Worm (Caenorhabditis elegans) whole organism, L4 larva: ENCODE data around the gene F43G6.8.

ENCODE experiments used
- F26F4.8 ChIP-seq: fragments of 200-800 bp; sonication (Bioruptor generic); conservative IDR thresholded peaks from 2 replicates; pipeline ENCODE4 v1.3.6; 2022; ENCODE audit warnings: missing genetic modification characterization, missing compliant biosample characterization
- F37D6.2 ChIP-seq: sonication (generic microtip); optimal IDR thresholded peaks from 2 replicates; lab custom pipeline; 2016; ENCODE audit warnings: mild to moderate bottlenecking, missing genetic modification characterization, missing compliant biosample characterization
- F49E8.2 ChIP-seq: sonication (generic microtip); optimal IDR thresholded peaks from 2 replicates; lab custom pipeline; 2016; ENCODE audit warnings: missing compliant biosample characterization, mild to moderate bottlenecking, missing genetic modification characterization, borderline replicate concordance
- R02D3.7 ChIP-seq: fragments of 150-350 bp; sonication (generic microtip); optimal IDR thresholded peaks from 3 replicates; lab custom pipeline; 2014; ENCODE audit warnings: missing biosample characterization, missing genetic modification characterization
- T20F7.1 ChIP-seq: fragments of 200-800 bp; sonication (Bioruptor generic); optimal IDR thresholded peaks from 2 replicates; lab custom pipeline; 2018; ENCODE audit warnings: mild to moderate bottlenecking, missing genetic modification characterization, missing compliant biosample characterization
- Y105C5A.15 ChIP-seq: fragments of 200-800 bp; sonication (Bioruptor generic); IDR thresholded peaks from 2 replicates; pipeline ENCODE4 v1.3.6; 2022; ENCODE audit warnings: missing genetic modification characterization, missing compliant biosample characterization
- ZK337.2 ChIP-seq: fragments of 200-800 bp; sonication (Bioruptor generic); IDR thresholded peaks from 2 replicates; pipeline ENCODE4 v1.3.6; 2022; ENCODE audit warnings: missing genetic modification reagents, missing genetic modification characterization, missing compliant biosample characterization
- ama-1 ChIP-seq: fragments of 150-350 bp; optimal IDR thresholded peaks from 2 replicates; lab custom pipeline; 2014; ENCODE audit warnings: inconsistent platforms, mixed read lengths
- arid-1 ChIP-seq: fragments of 200-800 bp; sonication (Bioruptor generic); conservative IDR thresholded peaks from 2 replicates; pipeline ENCODE4 v1.3.6; 2022; ENCODE audit warnings: missing genetic modification reagents, missing genetic modification characterization, missing compliant biosample characterization
- ceh-28 ChIP-seq: fragments of 150-350 bp; optimal IDR thresholded peaks from 2 replicates; lab custom pipeline; 2014; ENCODE audit warnings: missing biosample characterization, missing genetic modification reagents, missing genetic modification characterization
- ceh-32 ChIP-seq: sonication (generic microtip); optimal IDR thresholded peaks from 2 replicates; lab custom pipeline; 2016; ENCODE audit warnings: mild to moderate bottlenecking, missing genetic modification characterization, missing compliant biosample characterization; ENCODE audit not compliant: poor library complexity
- ceh-44 ChIP-seq: fragments of 200-800 bp; sonication (Bioruptor generic); IDR thresholded peaks from 2 replicates; pipeline ENCODE4 v1.3.6; 2022; ENCODE audit warnings: missing genetic modification reagents, missing genetic modification characterization, missing compliant biosample characterization
- ceh-82 ChIP-seq: sonication (generic microtip); optimal IDR thresholded peaks from 2 replicates; lab custom pipeline; 2017; ENCODE audit warnings: missing biosample characterization, missing genetic modification characterization
- ces-1 ChIP-seq: fragments of 150-350 bp; sonication (generic microtip); optimal IDR thresholded peaks from 4 replicates; lab custom pipeline; 2014; ENCODE audit warnings: missing biosample characterization, missing genetic modification reagents, missing genetic modification characterization
- daf-12 ChIP-seq: fragments of 150-350 bp; optimal IDR thresholded peaks from 2 replicates; lab custom pipeline; 2014; ENCODE audit warnings: missing biosample characterization, missing genetic modification reagents, missing genetic modification characterization
- daf-16 ChIP-seq, 3 experiments: sonication (generic microtip); optimal IDR thresholded peaks; 2 replicates each; lab custom pipeline; 2016 to 2017; ENCODE audit warnings: missing genetic modification characterization in 3 of 3, missing genetic modification reagents in 3 of 3, mild to moderate bottlenecking in 2 of 3, missing compliant biosample characterization in 2 of 3, missing biosample characterization in 1 of 3, moderate library complexity in 1 of 3
- daf-19 ChIP-seq: fragments of 200-800 bp; sonication (Bioruptor generic); conservative IDR thresholded peaks from 2 replicates; pipeline ENCODE4 v1.3.6; 2022; ENCODE audit warnings: missing genetic modification characterization, missing compliant biosample characterization
- dmd-6 ChIP-seq: fragments of 200-800 bp; sonication (Bioruptor generic); IDR thresholded peaks from 2 replicates; pipeline ENCODE4 v1.3.6; 2022; ENCODE audit warnings: missing genetic modification reagents, missing genetic modification characterization, missing compliant biosample characterization
- dmd-9 ChIP-seq: fragments of 200-800 bp; sonication (Bioruptor generic); IDR thresholded peaks from 2 replicates; pipeline ENCODE4 v1.3.6; 2022; ENCODE audit warnings: missing genetic modification reagents, missing genetic modification characterization, missing compliant biosample characterization
- duxl-1 ChIP-seq: sonication (generic microtip); optimal IDR thresholded peaks from 2 replicates; lab custom pipeline; 2016; ENCODE audit warnings: mild to moderate bottlenecking, missing genetic modification characterization, moderate library complexity, missing compliant biosample characterization; ENCODE audit not compliant: poor library complexity
- egl-43 ChIP-seq: fragments of 200-800 bp; sonication (Bioruptor generic); IDR thresholded peaks from 2 replicates; pipeline ENCODE4 v1.3.6; 2022; ENCODE audit warnings: missing genetic modification reagents, missing genetic modification characterization, missing compliant biosample characterization
- fos-1 ChIP-seq: fragments of 150-350 bp; optimal IDR thresholded peaks from 2 replicates; lab custom pipeline; 2014; ENCODE audit warnings: missing biosample characterization, missing genetic modification characterization
- hif-1 ChIP-seq, 2 experiments: sonication (generic microtip); optimal IDR thresholded peaks; 2 replicates each; lab custom pipeline; 2016 to 2017; ENCODE audit warnings: missing compliant biosample characterization in 2 of 2, missing genetic modification characterization in 2 of 2, missing genetic modification reagents in 2 of 2, missing genotype in 2 of 2, mild to moderate bottlenecking in 1 of 2
- hlh-30 ChIP-seq: sonication (generic microtip); optimal IDR thresholded peaks from 2 replicates; lab custom pipeline; 2017; ENCODE audit warnings: antibody characterized with exemption, mild to moderate bottlenecking, missing genetic modification characterization, missing compliant biosample characterization; ENCODE audit not compliant: insufficient read depth
- hmg-1.1 ChIP-seq: fragments of 200-800 bp; sonication (Bioruptor generic); IDR thresholded peaks from 2 replicates; pipeline ENCODE4 v1.3.6; 2022; ENCODE audit warnings: missing genetic modification reagents, missing genetic modification characterization, missing compliant biosample characterization
- lin-15B ChIP-seq: fragments of 150-350 bp; sonication (generic microtip); optimal IDR thresholded peaks from 3 replicates; lab custom pipeline; 2014; ENCODE audit warnings: missing biosample characterization, missing genetic modification characterization
- lir-3 ChIP-seq: sonication (generic microtip); optimal IDR thresholded peaks from 2 replicates; lab custom pipeline; 2016; ENCODE audit warnings: mild to moderate bottlenecking, missing genetic modification characterization, missing compliant biosample characterization
- mdt-29 ChIP-seq: fragments of 200-800 bp; sonication (Bioruptor generic); IDR thresholded peaks from 2 replicates; pipeline ENCODE4 v1.3.6; 2022; ENCODE audit warnings: missing genetic modification reagents, missing genetic modification characterization, missing compliant biosample characterization
- mep-1 ChIP-seq: fragments of 150-350 bp; sonication (generic microtip); optimal IDR thresholded peaks from 3 replicates; lab custom pipeline; 2014; ENCODE audit warnings: missing biosample characterization, missing genetic modification characterization
- mxl-2 ChIP-seq: fragments of 200-800 bp; sonication (Bioruptor generic); conservative IDR thresholded peaks from 2 replicates; pipeline ENCODE4 v1.3.6; 2022; ENCODE audit warnings: missing genetic modification reagents, missing genetic modification characterization, missing compliant biosample characterization
- mxl-3 ChIP-seq: fragments of 200-800 bp; sonication (Bioruptor generic); optimal IDR thresholded peaks from 2 replicates; lab custom pipeline; 2018; ENCODE audit warnings: mild to moderate bottlenecking, missing genetic modification characterization, missing compliant biosample characterization
- nhr-11 ChIP-seq: fragments of 150-350 bp; optimal IDR thresholded peaks from 2 replicates; lab custom pipeline; 2014; ENCODE audit warnings: missing biosample characterization, missing genetic modification characterization
- nhr-111 ChIP-seq: fragments of 200-800 bp; sonication (Bioruptor generic); optimal IDR thresholded peaks from 2 replicates; lab custom pipeline; 2018; ENCODE audit warnings: mild to moderate bottlenecking, missing genetic modification characterization, missing compliant biosample characterization
- nhr-237 ChIP-seq: sonication (generic microtip); optimal IDR thresholded peaks from 2 replicates; lab custom pipeline; 2017; ENCODE audit warnings: missing biosample characterization, missing genetic modification characterization
- nhr-28 ChIP-seq: fragments of 150-350 bp; optimal IDR thresholded peaks from 2 replicates; lab custom pipeline; 2014; ENCODE audit warnings: missing biosample characterization, missing genetic modification characterization
- nhr-41 ChIP-seq: fragments of 200-800 bp; sonication (Bioruptor generic); IDR thresholded peaks from 2 replicates; pipeline ENCODE4 v1.3.6; 2022; ENCODE audit warnings: missing genetic modification reagents, missing genetic modification characterization, missing compliant biosample characterization
- nhr-42 ChIP-seq: fragments of 200-800 bp; sonication (Bioruptor generic); IDR thresholded peaks from 2 replicates; pipeline ENCODE4 v1.3.6; 2022; ENCODE audit warnings: missing genetic modification characterization, missing compliant biosample characterization
- nhr-6 ChIP-seq: fragments of 150-350 bp; optimal IDR thresholded peaks from 2 replicates; lab custom pipeline; 2014; ENCODE audit warnings: missing biosample characterization, missing genetic modification characterization
- nhr-76 ChIP-seq: fragments of 150-350 bp; optimal IDR thresholded peaks from 2 replicates; lab custom pipeline; 2014; ENCODE audit warnings: missing biosample characterization, missing genetic modification characterization
- pqm-1 ChIP-seq: sonication (generic microtip); optimal IDR thresholded peaks from 2 replicates; lab custom pipeline; 2017; ENCODE audit warnings: missing biosample characterization, missing genetic modification characterization
- snpc-4 ChIP-seq: fragments of 150-350 bp; optimal IDR thresholded peaks from 2 replicates; lab custom pipeline; 2014; ENCODE audit warnings: missing biosample characterization, missing genetic modification characterization
- spr-1 ChIP-seq: sonication (generic microtip); optimal IDR thresholded peaks from 2 replicates; lab custom pipeline; 2016; ENCODE audit warnings: mild to moderate bottlenecking, missing genetic modification characterization, missing compliant biosample characterization
- spr-3 ChIP-seq: fragments of 200-800 bp; sonication (Bioruptor generic); optimal IDR thresholded peaks from 2 replicates; lab custom pipeline; 2018; ENCODE audit warnings: mild to moderate bottlenecking, missing genetic modification characterization, missing compliant biosample characterization
- tag-97 ChIP-seq: fragments of 200-800 bp; sonication (Bioruptor generic); IDR thresholded peaks from 2 replicates; pipeline ENCODE4 v1.3.6; 2022; ENCODE audit warnings: missing genetic modification characterization, missing compliant biosample characterization
- tra-1 ChIP-seq: fragments of 200-800 bp; sonication (Bioruptor generic); IDR thresholded peaks from 2 replicates; pipeline ENCODE4 v1.3.6; 2022; ENCODE audit warnings: missing genetic modification reagents, missing genetic modification characterization, missing compliant biosample characterization
- unc-130 ChIP-seq: sonication (generic microtip); optimal IDR thresholded peaks from 2 replicates; lab custom pipeline; 2016; ENCODE audit warnings: missing genetic modification reagents, missing genetic modification characterization, missing compliant biosample characterization
- zag-1 ChIP-seq: fragments of 150-350 bp; optimal IDR thresholded peaks from 2 replicates; lab custom pipeline; 2014; ENCODE audit warnings: missing biosample characterization, missing genetic modification characterization
- zfp-2 ChIP-seq: sonication (generic microtip); optimal IDR thresholded peaks from 2 replicates; lab custom pipeline; 2016; ENCODE audit warnings: mild to moderate bottlenecking, missing genetic modification characterization, missing compliant biosample characterization
- zfp-3 ChIP-seq: fragments of 200-800 bp; sonication (Bioruptor generic); conservative IDR thresholded peaks from 2 replicates; pipeline ENCODE4 v1.3.6; 2022; ENCODE audit warnings: missing genetic modification reagents, missing genetic modification characterization, missing compliant biosample characterization
- zip-11 ChIP-seq: fragments of 200-800 bp; sonication (Bioruptor generic); IDR thresholded peaks from 2 replicates; pipeline ENCODE4 v1.3.6; 2022; ENCODE audit warnings: missing genetic modification characterization, missing compliant biosample characterization
- zip-2 ChIP-seq: fragments of 150-350 bp; optimal IDR thresholded peaks from 2 replicates; lab custom pipeline; 2014; ENCODE audit warnings: missing biosample characterization, missing genetic modification characterization

The F43G6.8 gene

ce11 chrII:11777893-11778480 lies 35.9 kb downstream of the F43G6.8 start, which contains the start of the genes patr-1 and dna-2 (continued):
- TF ChIP-seq tag-97 (GFP tag; lab: Robert Waterston, UW) (no peak), pqm-1 (no peak), unc-130 (GFP tag; lab: Kevin White, UChicago) (peak; percentile 37), zfp-3 (0 out of 2 replicates have a peak, but pooled peaks have one; percentile 30), mdt-29 (GFP tag; lab: Robert Waterston, UW) (no peak), arid-1 (GFP tag; lab: Robert Waterston, UW) (no peak), mep-1 (tag; lab: Kevin White, UChicago) (peak; percentile 55), F37D6.2 (tag; lab: Kevin White, UChicago) (no peak), dmd-6 (no peak), tra-1 (GFP tag; lab: Robert Waterston, UW) (no peak), ceh-28 (tag; lab: Kevin White, UChicago) (no peak), daf-16 (GFP tag; optimal IDR thresholded peaks at IDR 0.05; lab: Kevin White, UChicago) (no peak), daf-16 (tag; optimal IDR thresholded peaks at IDR 0.05; lab: Kevin White, UChicago) (no peak), mxl-2 (GFP tag; lab: Robert Waterston, UW) (no peak), daf-12 (tag; lab: Kevin White, UChicago) (no peak), ceh-82 (tag; lab: Kevin White, UChicago) (no peak), ces-1 (GFP tag; lab: Kevin White, UChicago) (no peak), lin-15B (tag; lab: Kevin White, UChicago) (no peak), nhr-11 (tag; lab: Kevin White, UChicago) (peak; percentile 30), ceh-32 (tag; lab: Kevin White, UChicago) (no peak), snpc-4 (tag; lab: Kevin White, UChicago) (no peak), nhr-42 (GFP tag; lab: Robert Waterston, UW) (peak; percentile 19; the same call in 1 of the 2 replicates), ZK337.2 (GFP tag; lab: Robert Waterston, UW) (no peak), Y105C5A.15 (GFP tag; lab: Robert Waterston, UW) (no peak), T20F7.1 (GFP tag; lab: Kevin White, UChicago) (no peak), egl-43 (GFP tag; lab: Robert Waterston, UW) (no peak), hlh-30 (peak; percentile 64), nhr-76 (tag; lab: Kevin White, UChicago) (no peak), daf-19 (GFP tag; lab: Robert Waterston, UW) (no peak), zfp-2 (tag; lab: Kevin White, UChicago) (no peak), dmd-9 (GFP tag; lab: Robert Waterston, UW) (no peak), spr-1 (tag; lab: Kevin White, UChicago) (no peak), ama-1 (lab: Kevin White, UChicago) (peak; percentile 67), hif-1 (tag; optimal IDR thresholded peaks at IDR 0.05; lab: Kevin White, UChicago) (peak in 1 of 2 experiments; percentile 32), nhr-111 (no peak), fos-1 (tag; lab: Kevin White, UChicago) (no peak), lir-3 (tag; lab: Kevin White, UChicago) (no peak), nhr-28 (tag; lab: Kevin White, UChicago) (peak; percentile 28), nhr-41 (GFP tag; lab: Robert Waterston, UW) (no peak), F26F4.8 (no peak), ceh-44 (GFP tag; lab: Robert Waterston, UW) (0 out of 2 replicates have a peak, but pooled peaks have one; percentile 59), duxl-1 (tag; lab: Kevin White, UChicago) (no peak), nhr-237 (tag; lab: Kevin White, UChicago) (no peak), F49E8.2 (tag; lab: Kevin White, UChicago) (no peak), zip-2 (tag; lab: Kevin White, UChicago) (no peak), spr-3 (GFP tag; lab: Kevin White, UChicago) (no peak), mxl-3 (GFP tag; lab: Kevin White, UChicago) (no peak), zip-11 (GFP tag; lab: Robert Waterston, UW) (no peak), nhr-6 (tag; lab: Kevin White, UChicago) (peak; percentile 70), zag-1 (tag; lab: Kevin White, UChicago) (no peak), R02D3.7 (tag; lab: Kevin White, UChicago) (no peak), hmg-1.1 (peak; percentile 64; the same call in 1 of the 2 replicates)
